Worm (Caenorhabditis elegans): ENCODE data around the gene Y46E12A.3.

- TF ChIP-seq W03F9.2 (tag; optimal IDR thresholded peaks at IDR 0.05) (no peak), him-1 (tag; optimal IDR thresholded peaks at IDR 0.05) (no peak)
Observed at ce11 chrIII:1704020-1704419, 50.7 kb downstream of the Y46E12A.3 start.
